Worm (Caenorhabditis elegans) whole organism, midembryonic: ENCODE results near the gene twk-46.

ENCODE experiments used
- T22C8.4 ChIP-seq: fragments of 200-800 bp; sonication (Bioruptor generic); IDR thresholded peaks from 2 replicates; pipeline ENCODE4 v1.3.6; 2022; ENCODE audit warnings: missing genetic modification characterization, missing compliant biosample characterization
- cog-1 ChIP-seq: sonication (generic microtip); optimal IDR thresholded peaks from 2 replicates; lab custom pipeline; 2016; ENCODE audit warnings: missing genetic modification characterization, missing compliant biosample characterization
- flt-1 ChIP-seq: fragments of 200-800 bp; sonication (Bioruptor generic); IDR thresholded peaks from 2 replicates; pipeline ENCODE4 v1.3.6; 2022; ENCODE audit warnings: missing genetic modification characterization, missing compliant biosample characterization
- med-1 ChIP-seq: sonication (generic microtip); optimal IDR thresholded peaks from 2 replicates; lab custom pipeline; 2017; ENCODE audit warnings: missing genetic modification characterization, mild to moderate bottlenecking, missing compliant biosample characterization, antibody characterized with exemption, missing genetic modification reagents; ENCODE audit not compliant: insufficient read depth
- ref-1 ChIP-seq: fragments of 200-800 bp; sonication (Bioruptor generic); conservative IDR thresholded peaks from 2 replicates; pipeline ENCODE4 v1.3.6; 2022; ENCODE audit warnings: missing genetic modification reagents, missing genetic modification characterization, missing compliant biosample characterization
- tab-1 ChIP-seq: fragments of 200-800 bp; sonication (Bioruptor generic); IDR thresholded peaks from 2 replicates; pipeline ENCODE4 v1.3.6; 2022; ENCODE audit warnings: missing genetic modification characterization, missing compliant biosample characterization
- ztf-29 ChIP-seq: fragments of 200-800 bp; sonication (Bioruptor generic); IDR thresholded peaks from 2 replicates; pipeline ENCODE4 v1.3.6; 2022; ENCODE audit warnings: missing genetic modification reagents, missing genetic modification characterization, missing compliant biosample characterization

DNA sequence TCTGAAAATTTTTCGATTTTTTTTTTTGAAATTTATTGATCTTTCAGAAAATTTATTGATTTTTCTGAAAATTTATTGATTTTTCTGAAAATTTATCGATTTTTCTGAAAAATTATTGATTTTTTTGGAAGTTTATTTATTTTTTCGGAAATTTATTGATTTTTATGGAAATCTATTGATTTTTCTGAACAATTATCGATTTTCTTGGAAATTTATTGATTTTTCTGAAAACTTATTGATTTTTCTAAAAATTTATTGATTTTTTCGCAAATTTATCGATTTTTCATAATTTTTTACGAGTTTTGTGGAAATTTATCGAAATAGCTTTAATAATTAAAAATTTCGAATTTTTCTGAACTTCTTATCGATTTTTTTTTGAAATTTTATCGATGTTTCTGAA, 47.1 kb downstream of the twk-46 start:
- TF ChIP-seq med-1 (no peak), ztf-29 (no peak), T22C8.4 (GFP tag; lab: Robert Waterston, UW) (peak; percentile 86), cog-1 (tag; lab: Kevin White, UChicago) (no peak), flt-1 (GFP tag; lab: Robert Waterston, UW) (no peak), tab-1 (GFP tag; lab: Robert Waterston, UW) (no peak), ref-1 (GFP tag; lab: Robert Waterston, UW) (no peak)
